Fruit fly (Drosophila melanogaster): ENCODE results near the gene CG3436.

The CG3436 gene

DNA sequence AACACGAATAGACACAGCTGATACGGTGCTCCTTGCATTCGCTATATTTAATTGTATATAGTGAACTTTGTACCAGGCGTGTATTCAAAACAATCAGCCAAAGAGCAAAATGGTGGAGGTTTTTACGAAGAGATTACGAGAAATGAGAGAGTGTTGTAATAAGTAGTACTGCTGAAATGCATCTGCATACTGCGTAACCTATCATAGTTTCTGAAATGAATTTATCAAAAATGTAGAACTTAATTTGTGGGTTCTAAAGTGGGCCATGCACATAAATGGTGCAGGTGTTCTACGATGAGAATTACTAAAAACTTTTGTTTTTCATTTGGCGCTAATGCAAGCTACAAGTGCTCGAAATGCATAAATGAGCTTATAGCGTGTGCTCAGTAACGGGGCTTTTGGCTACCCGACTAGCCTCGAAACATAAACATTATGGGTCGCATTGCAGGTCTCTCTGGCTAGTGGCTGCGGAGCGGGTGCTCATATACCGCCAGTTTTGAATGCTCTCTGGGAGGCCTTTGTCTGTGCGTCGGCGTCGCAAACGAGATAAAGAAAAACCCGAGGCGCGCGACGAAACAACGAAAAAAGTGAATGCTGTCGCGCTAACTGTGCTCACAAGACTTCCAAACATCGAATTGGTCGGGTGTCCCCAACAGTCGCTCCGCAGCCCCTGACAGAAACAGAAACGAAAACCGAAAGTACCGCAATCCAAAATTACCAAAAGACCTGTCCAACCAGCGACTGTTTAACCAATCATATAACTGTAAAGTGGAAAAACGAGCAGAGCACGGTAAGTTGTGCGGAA is 24.2 kb upstream of the CG3436 start, which contains the start of gene Gs1 (continued):
- no peak for TF ChIP-seq CG15601 (tag; optimal IDR thresholded peaks at IDR 0.05)
- no peak for TF ChIP-seq CG14710 (tag; optimal IDR thresholded peaks at IDR 0.05)
- peak; percentile 96 for TF ChIP-seq CG6175 (GFP tag; IDR thresholded peaks at IDR 0.05)
- TF ChIP-seq CG11398 (GFP tag; optimal IDR thresholded peaks at IDR 0.05): no peak
- TF ChIP-seq bigmax (GFP tag; optimal IDR thresholded peaks at IDR 0.05): no peak
- no peak for TF ChIP-seq Bdp1 (GFP tag; optimal IDR thresholded peaks at IDR 0.05)
- TF ChIP-seq MESR4 (GFP tag; optimal IDR thresholded peaks at IDR 0.05): peak; percentile 49
- TF ChIP-seq CG2129 (GFP tag; IDR thresholded peaks at IDR 0.05; ENCODE audit: partially characterized antibody): no peak
- peak; percentile 21 for TF ChIP-seq CG11504 (tag; optimal IDR thresholded peaks at IDR 0.05)
- peak; percentile 89 for TF ChIP-seq CG10543 (GFP tag; optimal IDR thresholded peaks at IDR 0.05)
- TF ChIP-seq pzg (GFP tag; optimal IDR thresholded peaks at IDR 0.05): no peak
- no peak for TF ChIP-seq CG17912 (GFP tag; optimal IDR thresholded peaks at IDR 0.05)
- 0 out of 2 replicates have a peak, but pooled peaks have one; percentile 12 for TF ChIP-seq CG16779 (GFP tag; IDR thresholded peaks at IDR 0.05)
- no peak for TF ChIP-seq CG4730 (GFP tag; IDR thresholded peaks at IDR 0.05)
- TF ChIP-seq CG12155 (GFP tag; optimal IDR thresholded peaks at IDR 0.05): no peak
- no peak for TF ChIP-seq klu (GFP tag; IDR thresholded peaks at IDR 0.05)
- no peak for TF ChIP-seq CG17361 (GFP tag; IDR thresholded peaks at IDR 0.05)
- no peak for TF ChIP-seq Hr3 (GFP tag; optimal IDR thresholded peaks at IDR 0.05)
- TF ChIP-seq Six4 (GFP tag; optimal IDR thresholded peaks at IDR 0.05): no peak
- TF ChIP-seq exex (tag; optimal IDR thresholded peaks at IDR 0.05): peak; percentile 22
- TF ChIP-seq gcm2 (GFP tag; optimal IDR thresholded peaks at IDR 0.05): no peak
- TF ChIP-seq Oli (tag; optimal IDR thresholded peaks at IDR 0.05): no peak
- TF ChIP-seq CG11695 (GFP tag; IDR thresholded peaks at IDR 0.05): 0 out of 3 replicates have a peak, but pooled peaks have one; percentile 40
- TF ChIP-seq esg (GFP tag; conservative IDR thresholded peaks at IDR 0.05): no peak
- TF ChIP-seq ab (GFP tag; optimal IDR thresholded peaks at IDR 0.05): no peak
- TF ChIP-seq trh (GFP tag; optimal IDR thresholded peaks at IDR 0.05): no peak
- TF ChIP-seq HLH3B (GFP tag; IDR thresholded peaks at IDR 0.05): no peak
- TF ChIP-seq dmrt99B (tag; optimal IDR thresholded peaks at IDR 0.05): peak; percentile 33
- TF ChIP-seq PHDP (tag; optimal IDR thresholded peaks at IDR 0.05): peak; percentile 20
- no peak for TF ChIP-seq prd (optimal IDR thresholded peaks at IDR 0.05)
- no peak for TF ChIP-seq prd (GFP tag; IDR thresholded peaks at IDR 0.05)
- TF ChIP-seq CG8388 (GFP tag; optimal IDR thresholded peaks at IDR 0.05): no peak
- TF ChIP-seq scrt (GFP tag; optimal IDR thresholded peaks at IDR 0.05): peak; percentile 41
- no peak for TF ChIP-seq Atf3 (GFP tag; optimal IDR thresholded peaks at IDR 0.05)
- peak; percentile 26; the same call in 1 of the 3 replicates for TF ChIP-seq dysf (GFP tag; IDR thresholded peaks at IDR 0.05)
- peak; percentile 17 for TF ChIP-seq CG1529 (GFP tag; optimal IDR thresholded peaks at IDR 0.05)
- no peak for TF ChIP-seq NC2α (GFP tag; optimal IDR thresholded peaks at IDR 0.05)
- no peak for TF ChIP-seq Max (GFP tag; optimal IDR thresholded peaks at IDR 0.05)
- TF ChIP-seq Hey (tag; optimal IDR thresholded peaks at IDR 0.05): peak; percentile 46
- no peak for TF ChIP-seq da (GFP tag; optimal IDR thresholded peaks at IDR 0.05)
- peak; percentile 27 for TF ChIP-seq sd (tag; optimal IDR thresholded peaks at IDR 0.05)
- TF ChIP-seq CG17829 (tag; optimal IDR thresholded peaks at IDR 0.05): peak; percentile 39
- TF ChIP-seq CG3995 (GFP tag; optimal IDR thresholded peaks at IDR 0.05): no peak
- no peak for TF ChIP-seq CG7745 (tag; optimal IDR thresholded peaks at IDR 0.05)
- TF ChIP-seq E2f1 (GFP tag; IDR thresholded peaks at IDR 0.05): no peak
- no peak for TF ChIP-seq gfzf (GFP tag; optimal IDR thresholded peaks at IDR 0.05)
- peak; percentile 10; the same call in 1 of the 2 replicates for TF ChIP-seq amos (GFP tag; IDR thresholded peaks at IDR 0.05; ENCODE audit: partially characterized antibody)
- no peak for TF ChIP-seq fru (optimal IDR thresholded peaks at IDR 0.05)
- TF ChIP-seq eyg (GFP tag; optimal IDR thresholded peaks at IDR 0.05): peak; percentile 1
- no peak for TF ChIP-seq Kr (GFP tag; optimal IDR thresholded peaks at IDR 0.05)

Data from whole organism, embryonic.